Fruit fly (Drosophila melanogaster) whole organism, embryonic: ENCODE measurements around the gene CG14221.

Source experiments
- CG11504 ChIP-seq: fragments of 200-800 bp; sonication (Bioruptor generic); optimal IDR thresholded peaks from 3 replicates; lab custom pipeline; 2019; ENCODE audit warnings: missing biosample characterization, mild to moderate bottlenecking, missing genetic modification characterization, moderate library complexity
- CG12299 ChIP-seq: fragments of 200-800 bp; sonication (Bioruptor generic); optimal IDR thresholded peaks from 2 replicates; lab custom pipeline; 2018; ENCODE audit warnings: missing biosample characterization, mild to moderate bottlenecking, missing genetic modification characterization
- CG12391 ChIP-seq: fragments of 200-800 bp; sonication (Bioruptor generic); optimal IDR thresholded peaks from 3 replicates; lab custom pipeline; 2018; ENCODE audit warnings: missing biosample characterization, mild to moderate bottlenecking, missing genetic modification characterization, moderate library complexity
- CG15011 ChIP-seq: fragments of 200-800 bp; sonication (Bioruptor generic); optimal IDR thresholded peaks from 3 replicates; lab custom pipeline; 2018; ENCODE audit warnings: missing biosample characterization, mild to moderate bottlenecking, missing genetic modification characterization
- CG1602 ChIP-seq: fragments of 200-800 bp; sonication (Bioruptor generic); optimal IDR thresholded peaks from 3 replicates; lab custom pipeline; 2016; ENCODE audit warnings: missing biosample characterization, missing genetic modification characterization
- CG16815 ChIP-seq: fragments of 200-800 bp; sonication (Bioruptor generic); optimal IDR thresholded peaks from 3 replicates; lab custom pipeline; 2017; ENCODE audit warnings: missing biosample characterization, mild to moderate bottlenecking, missing genetic modification characterization
- CG18599 ChIP-seq: fragments of 200-800 bp; sonication (Bioruptor generic); optimal IDR thresholded peaks from 3 replicates; lab custom pipeline; 2017; ENCODE audit warnings: missing biosample characterization, missing genetic modification characterization, mild to moderate bottlenecking, moderate library complexity, missing genetic modification reagents
- CG2678 ChIP-seq: fragments of 200-800 bp; sonication (Bioruptor generic); optimal IDR thresholded peaks from 3 replicates; lab custom pipeline; 2019; ENCODE audit warnings: missing biosample characterization, mild to moderate bottlenecking, missing genetic modification characterization, moderate library complexity
- CG31441 ChIP-seq: fragments of 200-800 bp; sonication (Bioruptor generic); IDR thresholded peaks from 2 replicates; pipeline ENCODE4 v1.3.6; 2022; ENCODE audit warnings: missing biosample characterization, missing genetic modification characterization
- CG6854 ChIP-seq: fragments of 200-800 bp; sonication (Bioruptor generic); optimal IDR thresholded peaks from 3 replicates; lab custom pipeline; 2017; ENCODE audit warnings: missing biosample characterization, mild to moderate bottlenecking, missing genetic modification characterization
- CG8089 ChIP-seq: fragments of 200-800 bp; sonication (Bioruptor generic); optimal IDR thresholded peaks from 3 replicates; lab custom pipeline; 2016; ENCODE audit warnings: missing biosample characterization, missing genetic modification characterization
- CG9215 ChIP-seq: fragments of 200-800 bp; sonication (Bioruptor generic); IDR thresholded peaks from 2 replicates; pipeline ENCODE4 v1.3.6; 2022; ENCODE audit warnings: missing biosample characterization, missing genetic modification characterization
- CoRest ChIP-seq: fragments of 200-800 bp; sonication (Bioruptor generic); optimal IDR thresholded peaks from 3 replicates; lab custom pipeline; 2018; ENCODE audit warnings: missing biosample characterization, mild to moderate bottlenecking, missing genetic modification characterization, moderate library complexity
- D ChIP-seq, 2 experiments: fragments of 200-800 bp in 1 of 2; fragments of >200 bp in 1 of 2; sonication (Bioruptor generic) in 1 of 2; optimal IDR thresholded peaks; 2 replicates in 1 of 2; 3 replicates in 1 of 2; lab custom pipeline; 2017; ENCODE audit warnings: mild to moderate bottlenecking in 1 of 2, missing biosample characterization in 1 of 2, missing genetic modification characterization in 1 of 2, missing genetic modification reagents in 1 of 2
- D19A ChIP-seq: fragments of 200-800 bp; optimal IDR thresholded peaks from 3 replicates; lab custom pipeline; 2019; ENCODE audit warnings: missing biosample characterization, mild to moderate bottlenecking, missing genetic modification characterization, moderate library complexity
- Dll ChIP-seq: fragments of 200-800 bp; sonication (Bioruptor generic); IDR thresholded peaks from 4 replicates; pipeline ENCODE4 v1.3.6; 2022; ENCODE audit warnings: missing biosample characterization, missing genetic modification characterization; ENCODE audit not compliant: partially characterized antibody
- Dp ChIP-seq: fragments of 200-800 bp; sonication (Bioruptor generic); optimal IDR thresholded peaks from 2 replicates; lab custom pipeline; 2018; ENCODE audit warnings: missing biosample characterization, mild to moderate bottlenecking, missing genetic modification characterization, moderate library complexity
- Fer2 ChIP-seq: fragments of 200-800 bp; sonication (Bioruptor generic); optimal IDR thresholded peaks from 2 replicates; lab custom pipeline; 2018; ENCODE audit warnings: missing biosample characterization, mild to moderate bottlenecking, missing genetic modification characterization, moderate library complexity
- HLH54F ChIP-seq: fragments of 200-800 bp; sonication (Bioruptor generic); optimal IDR thresholded peaks from 3 replicates; lab custom pipeline; 2016; ENCODE audit warnings: missing biosample characterization, missing genetic modification characterization
- Hey ChIP-seq: fragments of 200-800 bp; sonication (Bioruptor generic); optimal IDR thresholded peaks from 3 replicates; lab custom pipeline; 2018; ENCODE audit warnings: missing biosample characterization, mild to moderate bottlenecking, missing genetic modification characterization
- Hmr ChIP-seq: fragments of 200-800 bp; sonication (Bioruptor generic); optimal IDR thresholded peaks from 3 replicates; lab custom pipeline; 2017; ENCODE audit warnings: mild to moderate bottlenecking, missing biosample characterization, missing genetic modification reagents, missing genetic modification characterization
- Hsf ChIP-seq: fragments of 200-800 bp; sonication (Bioruptor generic); optimal IDR thresholded peaks from 3 replicates; lab custom pipeline; 2016; ENCODE audit warnings: missing biosample characterization, missing genetic modification characterization
- Max ChIP-seq: fragments of 200-800 bp; sonication (Bioruptor generic); optimal IDR thresholded peaks from 2 replicates; lab custom pipeline; 2016; ENCODE audit warnings: missing biosample characterization, mild to moderate bottlenecking, missing genetic modification characterization
- NC2β ChIP-seq: fragments of 200-800 bp; sonication (Bioruptor generic); optimal IDR thresholded peaks from 2 replicates; lab custom pipeline; 2016; ENCODE audit warnings: missing biosample characterization, missing genetic modification characterization
- Nf-YA ChIP-seq: fragments of 200-800 bp; sonication (Bioruptor generic); IDR thresholded peaks from 2 replicates; pipeline ENCODE4 v1.3.6; 2022; ENCODE audit warnings: missing biosample characterization, missing genetic modification characterization
- NfI ChIP-seq: fragments of 200-800 bp; sonication (Bioruptor generic); optimal IDR thresholded peaks from 3 replicates; lab custom pipeline; 2018; ENCODE audit warnings: missing biosample characterization, mild to moderate bottlenecking, missing genetic modification characterization, moderate library complexity
- Oli ChIP-seq: fragments of 200-800 bp; sonication (Bioruptor generic); optimal IDR thresholded peaks from 2 replicates; lab custom pipeline; 2018; ENCODE audit warnings: missing biosample characterization, mild to moderate bottlenecking, missing genetic modification characterization, moderate library complexity
- Pdp1 ChIP-seq, 2 experiments: fragments of 200-800 bp; sonication (Bioruptor generic); optimal IDR thresholded peaks; 3 replicates each; lab custom pipeline; 2016; ENCODE audit warnings: missing biosample characterization in 2 of 2, missing genetic modification characterization in 2 of 2, mild to moderate bottlenecking in 1 of 2, moderate library complexity in 1 of 2
- Xbp1 ChIP-seq: fragments of 200-800 bp; sonication (Bioruptor generic); optimal IDR thresholded peaks from 3 replicates; lab custom pipeline; 2016; ENCODE audit warnings: missing biosample characterization, mild to moderate bottlenecking, missing genetic modification characterization
- bcd ChIP-seq: fragments of 200-800 bp; sonication (Bioruptor generic); optimal IDR thresholded peaks from 2 replicates; lab custom pipeline; 2017; ENCODE audit warnings: missing biosample characterization, mild to moderate bottlenecking, missing genetic modification characterization
- btn ChIP-seq: fragments of 200-800 bp; sonication (Bioruptor generic); optimal IDR thresholded peaks from 2 replicates; lab custom pipeline; 2016; ENCODE audit warnings: missing biosample characterization, missing genetic modification characterization
- cato ChIP-seq: fragments of 200-800 bp; sonication (Bioruptor generic); optimal IDR thresholded peaks from 2 replicates; lab custom pipeline; 2016; ENCODE audit warnings: missing biosample characterization, missing genetic modification characterization, borderline replicate concordance
- cwo ChIP-seq: fragments of 200-800 bp; sonication (Bioruptor generic); optimal IDR thresholded peaks from 3 replicates; lab custom pipeline; 2017; ENCODE audit warnings: missing biosample characterization, missing genetic modification characterization, mild to moderate bottlenecking, moderate library complexity, missing genetic modification reagents
- danr ChIP-seq: fragments of 200-800 bp; sonication (Bioruptor generic); IDR thresholded peaks from 2 replicates; pipeline ENCODE4 v1.3.6; 2022; ENCODE audit warnings: missing biosample characterization, missing genetic modification characterization
- dmrt11E ChIP-seq: fragments of 200-800 bp; sonication (Bioruptor generic); optimal IDR thresholded peaks from 3 replicates; lab custom pipeline; 2018; ENCODE audit warnings: missing biosample characterization, mild to moderate bottlenecking, missing genetic modification characterization, moderate library complexity
- dpn ChIP-seq, 2 experiments: fragments of 200-800 bp; sonication (Bioruptor generic); optimal IDR thresholded peaks; 3 replicates each; lab custom pipeline; 2016; ENCODE audit warnings: missing biosample characterization in 2 of 2, missing genetic modification characterization in 2 of 2
- fd102C ChIP-seq: fragments of 200-800 bp; sonication (Bioruptor generic); optimal IDR thresholded peaks from 2 replicates; lab custom pipeline; 2018; ENCODE audit warnings: missing biosample characterization, mild to moderate bottlenecking, missing genetic modification characterization, moderate library complexity
- gem ChIP-seq: fragments of 200-800 bp; sonication (Bioruptor generic); optimal IDR thresholded peaks from 2 replicates; lab custom pipeline; 2019; ENCODE audit warnings: missing biosample characterization, mild to moderate bottlenecking, missing genetic modification characterization, moderate library complexity
- lola ChIP-seq, 3 experiments: fragments of >200 bp in 2 of 3; fragments of 200-800 bp in 1 of 3; sonication (Bioruptor generic) in 1 of 3; optimal IDR thresholded peaks; 2 replicates each; lab custom pipeline; 2017 to 2019; ENCODE audit warnings: missing biosample characterization in 3 of 3, missing genetic modification characterization in 3 of 3, mild to moderate bottlenecking in 1 of 3, moderate library complexity in 1 of 3
- lov ChIP-seq, 2 experiments: fragments of 200-800 bp in 1 of 2; fragments of >200 bp in 1 of 2; sonication (Bioruptor generic) in 1 of 2; IDR thresholded peaks in 1 of 2; optimal IDR thresholded peaks in 1 of 2; 2 replicates in 1 of 2; 3 replicates in 1 of 2; pipeline versions ENCODE4 v1.3.6 to Lab custom; 2017 to 2022; ENCODE audit warnings: missing biosample characterization in 1 of 2, missing genetic modification characterization in 1 of 2
- odd ChIP-seq: fragments of 200-800 bp; sonication (Bioruptor generic); optimal IDR thresholded peaks from 2 replicates; lab custom pipeline; 2017; ENCODE audit warnings: missing biosample characterization, mild to moderate bottlenecking, missing genetic modification characterization
- pum ChIP-seq: fragments of 200-800 bp; sonication (Bioruptor generic); optimal IDR thresholded peaks from 2 replicates; lab custom pipeline; 2016; ENCODE audit warnings: missing biosample characterization, missing genetic modification characterization
- sd ChIP-seq: fragments of 200-800 bp; sonication (Bioruptor generic); optimal IDR thresholded peaks from 3 replicates; lab custom pipeline; 2018; ENCODE audit warnings: missing biosample characterization, mild to moderate bottlenecking, missing genetic modification characterization, moderate library complexity
- sqz ChIP-seq: fragments of 200-800 bp; sonication (Bioruptor generic); optimal IDR thresholded peaks from 3 replicates; lab custom pipeline; 2018; ENCODE audit warnings: missing biosample characterization, mild to moderate bottlenecking, missing genetic modification characterization
- zf30C ChIP-seq: fragments of 200-800 bp; sonication (Bioruptor generic); optimal IDR thresholded peaks from 3 replicates; lab custom pipeline; 2018; ENCODE audit warnings: missing biosample characterization, mild to moderate bottlenecking, missing genetic modification characterization
- zfh2 ChIP-seq: fragments of 200-800 bp; sonication (Bioruptor generic); optimal IDR thresholded peaks from 2 replicates; lab custom pipeline; 2016; ENCODE audit warnings: missing biosample characterization, missing genetic modification characterization

The CG14221 gene

DNA sequence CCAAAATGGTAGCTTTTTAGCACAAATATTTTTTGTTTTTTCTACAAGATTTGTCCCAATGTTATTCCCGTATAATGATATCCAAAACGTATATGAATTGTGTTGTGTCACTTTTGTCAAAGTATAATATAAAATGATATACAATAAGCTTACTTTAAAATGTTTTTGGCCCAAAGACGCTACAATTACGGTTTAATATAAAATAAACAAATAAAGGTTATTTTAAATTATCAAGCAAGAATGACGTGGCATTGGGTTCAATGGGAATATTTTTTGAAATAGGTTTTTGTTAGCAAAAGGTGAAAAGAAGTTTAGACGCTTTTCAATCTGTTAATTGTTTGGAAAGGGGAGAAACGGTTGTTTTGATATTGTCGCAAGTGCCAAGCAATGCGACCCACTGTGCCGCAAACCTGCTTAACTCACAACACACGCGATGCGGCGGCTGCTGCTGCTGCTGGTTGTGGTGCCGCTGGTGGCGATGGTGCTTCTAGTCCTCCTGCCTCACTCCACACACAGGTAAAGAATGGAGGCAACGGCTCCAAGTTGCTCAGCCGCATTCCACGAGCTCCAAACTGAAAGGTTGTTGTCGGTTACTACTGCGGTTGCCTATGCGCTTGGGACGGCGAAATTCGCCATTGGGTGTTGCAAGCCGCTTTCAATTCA, 42.3 kb upstream of the CG14221 start (continued):
- TF ChIP-seq odd (GFP tag; lab: Kevin White, UChicago), result peak; percentile 58
- TF ChIP-seq danr (GFP tag; lab: Robert Waterston, UW), result no peak
- TF ChIP-seq cwo (GFP tag; lab: Kevin White, UChicago), result peak; percentile 47
- TF ChIP-seq zfh2 (GFP tag; lab: Kevin White, UChicago), result peak; percentile 41
- TF ChIP-seq CG18599 (GFP tag; lab: Kevin White, UChicago), result peak; percentile 52
- TF ChIP-seq bcd, result peak; percentile 62
- TF ChIP-seq btn (GFP tag; lab: Kevin White, UChicago), result no peak
- TF ChIP-seq Dll (GFP tag; lab: Robert Waterston, UW), result no peak
- TF ChIP-seq CG2678 (tag; lab: Kevin White, UChicago), result peak; percentile 76
- no peak for TF ChIP-seq CG12299
- TF ChIP-seq zf30C (GFP tag; lab: Kevin White, UChicago), result no peak
- TF ChIP-seq NC2β (GFP tag; lab: Kevin White, UChicago), result peak; percentile 23
- no peak for TF ChIP-seq Dp (GFP tag; lab: Kevin White, UChicago)
- peak; percentile 29 for TF ChIP-seq cato (GFP tag; lab: Kevin White, UChicago)
- peak; percentile 95 for TF ChIP-seq sd (tag; lab: Kevin White, UChicago)
- no peak for TF ChIP-seq CG8089 (GFP tag; lab: Kevin White, UChicago)
- TF ChIP-seq Hmr (GFP tag; lab: Kevin White, UChicago), result peak; percentile 53
- TF ChIP-seq CG1602 (GFP tag; lab: Kevin White, UChicago), result peak; percentile 43
- peak; percentile 58 for TF ChIP-seq Max (GFP tag; lab: Kevin White, UChicago)
- peak; percentile 58 for TF ChIP-seq CG6854 (GFP tag; lab: Kevin White, UChicago)
- no peak for TF ChIP-seq fd102C (GFP tag; lab: Kevin White, UChicago)
- TF ChIP-seq NfI (GFP tag; lab: Kevin White, UChicago), result peak; percentile 37
- peak; percentile 65 for TF ChIP-seq D19A (tag; lab: Kevin White, UChicago)
- no peak for TF ChIP-seq D (optimal IDR thresholded peaks at IDR 0.05; lab: Kevin White, UChicago)
- peak; percentile 50 for TF ChIP-seq D (GFP tag; optimal IDR thresholded peaks at IDR 0.05; lab: Kevin White, UChicago)
- peak; percentile 14 to 38 for TF ChIP-seq dpn (GFP tag; optimal IDR thresholded peaks at IDR 0.05; lab: Kevin White, UChicago)
- no peak for TF ChIP-seq sqz
- TF ChIP-seq Pdp1 (GFP tag; optimal IDR thresholded peaks at IDR 0.05; lab: Kevin White, UChicago), result peak; percentile 14 to 21
- no peak for TF ChIP-seq Nf-YA
- no peak for TF ChIP-seq Hey (tag; lab: Kevin White, UChicago)
- peak; percentile 53 for TF ChIP-seq CG11504 (tag; lab: Kevin White, UChicago)
- peak; percentile 31 for TF ChIP-seq pum (GFP tag; lab: Kevin White, UChicago)
- TF ChIP-seq CG12391 (tag; lab: Kevin White, UChicago), result peak; percentile 66
- peak; percentile 61 for TF ChIP-seq CG16815 (GFP tag; lab: Kevin White, UChicago)
- TF ChIP-seq CG15011 (GFP tag; lab: Kevin White, UChicago), result peak; percentile 57
- TF ChIP-seq dmrt11E (tag; lab: Kevin White, UChicago), result peak; percentile 70
- no peak for TF ChIP-seq lov (optimal IDR thresholded peaks at IDR 0.05; lab: Kevin White, UChicago)
- TF ChIP-seq lov (GFP tag; IDR thresholded peaks at IDR 0.05; lab: Robert Waterston, UW), result 0 out of 3 replicates have a peak, but pooled peaks have one; percentile 13
- no peak for TF ChIP-seq Fer2 (tag; lab: Kevin White, UChicago)
- TF ChIP-seq Oli (tag; lab: Kevin White, UChicago), result peak; percentile 65
- peak; percentile 76 for TF ChIP-seq CoRest (tag; lab: Kevin White, UChicago)
- peak; percentile 56 for TF ChIP-seq gem (tag; lab: Kevin White, UChicago)
- peak; percentile 37 for TF ChIP-seq HLH54F (GFP tag; lab: Kevin White, UChicago)
- TF ChIP-seq Xbp1 (GFP tag; lab: Kevin White, UChicago), result peak; percentile 38
- no peak; the same call in 1 of the 2 replicates for TF ChIP-seq CG31441 (GFP tag; lab: Robert Waterston, UW)
- peak in 1 of 3 experiments; percentile 65 for TF ChIP-seq lola (GFP tag; optimal IDR thresholded peaks at IDR 0.05; lab: Kevin White, UChicago)
- peak; percentile 34 for TF ChIP-seq Hsf
- 0 out of 2 replicates have a peak, but pooled peaks have one; percentile 6 for TF ChIP-seq CG9215 (GFP tag; lab: Robert Waterston, UW)
